Worm (Caenorhabditis elegans) whole organism, L1 larva: ENCODE data around the gene C27B7.9.

ENCODE experiments used
- C34B4.2 ChIP-seq: sonication (generic microtip); optimal IDR thresholded peaks from 2 replicates; lab custom pipeline; 2017; ENCODE audit warnings: mild to moderate bottlenecking, missing genetic modification characterization, missing compliant biosample characterization
- F16B12.6 ChIP-seq: fragments of 150-350 bp; optimal IDR thresholded peaks from 2 replicates; lab custom pipeline; 2014; ENCODE audit warnings: missing biosample characterization, missing genetic modification characterization
- aha-1 ChIP-seq: fragments of 150-350 bp; optimal IDR thresholded peaks from 2 replicates; lab custom pipeline; 2014; ENCODE audit warnings: missing biosample characterization, missing genetic modification characterization
- alr-1 ChIP-seq: fragments of 200-800 bp; sonication (Bioruptor generic); optimal IDR thresholded peaks from 2 replicates; lab custom pipeline; 2018; ENCODE audit warnings: borderline replicate concordance, mild to moderate bottlenecking, missing genetic modification characterization, missing compliant biosample characterization
- aly-2 ChIP-seq: fragments of 150-350 bp; optimal IDR thresholded peaks from 2 replicates; lab custom pipeline; 2014; ENCODE audit warnings: missing biosample characterization, missing genetic modification characterization
- ama-1 ChIP-seq: fragments of 150-350 bp; optimal IDR thresholded peaks from 2 replicates; lab custom pipeline; 2014
- ceh-88 ChIP-seq: fragments of 200-800 bp; sonication (Bioruptor generic); IDR thresholded peaks from 2 replicates; pipeline ENCODE4 v1.3.6; 2022; ENCODE audit warnings: missing genetic modification characterization, missing compliant biosample characterization
- egl-13 ChIP-seq: sonication (generic microtip); optimal IDR thresholded peaks from 2 replicates; lab custom pipeline; 2016; ENCODE audit warnings: missing genotype, missing genetic modification reagents, missing genetic modification characterization, missing compliant biosample characterization
- egl-27 ChIP-seq, 2 experiments: fragments of 150-350 bp in 1 of 2; sonication (generic microtip); optimal IDR thresholded peaks; 3 replicates each; lab custom pipeline; 2017 to 2018; ENCODE audit warnings: missing biosample characterization in 2 of 2, missing genetic modification characterization in 2 of 2, missing genetic modification reagents in 2 of 2
- elt-2 ChIP-seq: sonication (generic microtip); optimal IDR thresholded peaks from 2 replicates; lab custom pipeline; 2016; ENCODE audit warnings: missing genetic modification characterization, mild to moderate bottlenecking, inconsistent platforms, missing compliant biosample characterization, missing genetic modification reagents
- elt-3 ChIP-seq, 6 experiments: fragments of 150-350 bp in 1 of 6; sonication (generic microtip); optimal IDR thresholded peaks; 2 replicates each; lab custom pipeline; 2017 to 2018; ENCODE audit warnings: missing biosample characterization in 6 of 6, missing genetic modification characterization in 6 of 6, inconsistent platforms in 1 of 6
- fkh-10 ChIP-seq: sonication (generic microtip); optimal IDR thresholded peaks from 2 replicates; lab custom pipeline; 2017; ENCODE audit warnings: missing biosample characterization, missing genetic modification reagents, missing genetic modification characterization
- fkh-4 ChIP-seq: sonication (generic microtip); optimal IDR thresholded peaks from 2 replicates; lab custom pipeline; 2016; ENCODE audit warnings: missing compliant biosample characterization, missing genetic modification characterization, borderline replicate concordance
- fos-1 ChIP-seq: fragments of 150-350 bp; optimal IDR thresholded peaks from 2 replicates; lab custom pipeline; 2014; ENCODE audit warnings: missing biosample characterization, missing genetic modification characterization
- grh-1 ChIP-seq: fragments of 200-800 bp; sonication (Bioruptor generic); IDR thresholded peaks from 2 replicates; pipeline ENCODE4 v1.3.6; 2022; ENCODE audit warnings: missing genetic modification reagents, missing genetic modification characterization, missing compliant biosample characterization
- hlh-17 ChIP-seq: fragments of 200-800 bp; sonication (Bioruptor generic); optimal IDR thresholded peaks from 2 replicates; lab custom pipeline; 2018; ENCODE audit warnings: missing genetic modification characterization, mild to moderate bottlenecking, missing compliant biosample characterization, moderate library complexity, borderline replicate concordance
- hlh-4 ChIP-seq: sonication (generic microtip); optimal IDR thresholded peaks from 2 replicates; lab custom pipeline; 2016; ENCODE audit warnings: mild to moderate bottlenecking, missing genetic modification characterization, missing compliant biosample characterization
- hpl-2 ChIP-seq: fragments of 150-350 bp; optimal IDR thresholded peaks from 2 replicates; lab custom pipeline; 2014; ENCODE audit warnings: missing biosample characterization, missing genetic modification reagents, missing genetic modification characterization
- isw-1 ChIP-seq: fragments of 200-800 bp; sonication (Bioruptor generic); IDR thresholded peaks from 2 replicates; pipeline ENCODE4 v1.3.6; 2022; ENCODE audit warnings: missing genetic modification characterization, missing compliant biosample characterization
- lin-13 ChIP-seq: fragments of 150-350 bp; optimal IDR thresholded peaks from 2 replicates; lab custom pipeline; 2014; ENCODE audit warnings: missing biosample characterization, missing genetic modification reagents, missing genetic modification characterization
- mdl-1 ChIP-seq, 2 experiments: fragments of 150-350 bp; optimal IDR thresholded peaks; 2 replicates each; lab custom pipeline; 2014 to 2017; ENCODE audit warnings: missing biosample characterization in 2 of 2, missing genetic modification characterization in 2 of 2, inconsistent platforms in 1 of 2
- mep-1 ChIP-seq: fragments of 150-350 bp; optimal IDR thresholded peaks from 2 replicates; lab custom pipeline; 2014; ENCODE audit warnings: missing biosample characterization, missing genetic modification characterization
- nhr-11 ChIP-seq: fragments of 150-350 bp; optimal IDR thresholded peaks from 2 replicates; lab custom pipeline; 2014; ENCODE audit warnings: missing biosample characterization, missing genetic modification characterization
- nhr-20 ChIP-seq: sonication (generic microtip); optimal IDR thresholded peaks from 2 replicates; lab custom pipeline; 2016; ENCODE audit warnings: mild to moderate bottlenecking, missing genetic modification characterization, missing compliant biosample characterization
- nhr-237 ChIP-seq: fragments of 150-350 bp; optimal IDR thresholded peaks from 2 replicates; lab custom pipeline; 2014; ENCODE audit warnings: missing biosample characterization, missing genetic modification characterization
- nhr-28 ChIP-seq: fragments of 150-350 bp; optimal IDR thresholded peaks from 2 replicates; lab custom pipeline; 2014; ENCODE audit warnings: missing biosample characterization, missing genetic modification characterization
- nhr-47 ChIP-seq: sonication (generic microtip); optimal IDR thresholded peaks from 2 replicates; lab custom pipeline; 2016; ENCODE audit warnings: mild to moderate bottlenecking, missing genetic modification characterization, moderate library complexity, missing compliant biosample characterization
- nhr-76 ChIP-seq: sonication (generic microtip); optimal IDR thresholded peaks from 2 replicates; lab custom pipeline; 2017; ENCODE audit warnings: missing biosample characterization, missing genetic modification characterization
- nhr-84 ChIP-seq: sonication (generic microtip); optimal IDR thresholded peaks from 2 replicates; lab custom pipeline; 2017; ENCODE audit warnings: missing biosample characterization, missing genetic modification characterization
- nhr-85 ChIP-seq: sonication (generic microtip); peaks from one replicate; lab custom pipeline; 2016; ENCODE audit warnings: missing genetic modification characterization, inconsistent platforms, missing compliant biosample characterization
- nhr-90 ChIP-seq: sonication (generic microtip); optimal IDR thresholded peaks from 2 replicates; lab custom pipeline; 2016; ENCODE audit warnings: mild to moderate bottlenecking, missing genetic modification characterization, missing compliant biosample characterization; ENCODE audit not compliant: poor library complexity
- pag-3 ChIP-seq: sonication (generic microtip); optimal IDR thresholded peaks from 2 replicates; lab custom pipeline; 2017; ENCODE audit warnings: missing genetic modification characterization, mild to moderate bottlenecking, missing compliant biosample characterization, antibody characterized with exemption, borderline replicate concordance; ENCODE audit not compliant: insufficient read depth
- pqm-1 ChIP-seq: sonication (generic microtip); optimal IDR thresholded peaks from 3 replicates; lab custom pipeline; 2017; ENCODE audit warnings: missing biosample characterization, missing genetic modification characterization
- rnt-1 ChIP-seq: sonication (generic microtip); optimal IDR thresholded peaks from 2 replicates; lab custom pipeline; 2016; ENCODE audit warnings: mild to moderate bottlenecking, missing genetic modification characterization, moderate library complexity, missing compliant biosample characterization
- snpc-4 ChIP-seq: fragments of 150-350 bp; optimal IDR thresholded peaks from 2 replicates; lab custom pipeline; 2014; ENCODE audit warnings: missing biosample characterization, missing genetic modification characterization
- sox-4 ChIP-seq: sonication (generic microtip); optimal IDR thresholded peaks from 2 replicates; lab custom pipeline; 2016; ENCODE audit warnings: missing genetic modification characterization, missing compliant biosample characterization
- sptf-1 ChIP-seq: fragments of 150-350 bp; optimal IDR thresholded peaks from 2 replicates; lab custom pipeline; 2014; ENCODE audit warnings: missing biosample characterization, missing genetic modification characterization
- sup-37 ChIP-seq: fragments of 200-800 bp; sonication (Bioruptor generic); optimal IDR thresholded peaks from 2 replicates; lab custom pipeline; 2018; ENCODE audit warnings: mild to moderate bottlenecking, missing genetic modification characterization, missing compliant biosample characterization
- tbx-2 ChIP-seq: sonication (generic microtip); optimal IDR thresholded peaks from 2 replicates; lab custom pipeline; 2016; ENCODE audit warnings: missing genetic modification characterization, missing compliant biosample characterization
- tlp-1 ChIP-seq: fragments of 150-350 bp; optimal IDR thresholded peaks from 2 replicates; lab custom pipeline; 2014; ENCODE audit warnings: missing biosample characterization, missing genetic modification characterization
- unc-30 ChIP-seq: sonication (generic microtip); optimal IDR thresholded peaks from 2 replicates; lab custom pipeline; 2017; ENCODE audit warnings: missing biosample characterization, missing genetic modification characterization
- unc-62 ChIP-seq: fragments of 150-350 bp; optimal IDR thresholded peaks from 2 replicates; lab custom pipeline; 2014; ENCODE audit warnings: missing biosample characterization, missing genetic modification reagents, missing genetic modification characterization
- unc-98 ChIP-seq: fragments of 200-800 bp; sonication (Bioruptor generic); IDR thresholded peaks from 2 replicates; pipeline ENCODE4 v1.3.6; 2022; ENCODE audit warnings: missing genetic modification characterization, missing compliant biosample characterization
- vab-15 ChIP-seq: sonication (generic microtip); optimal IDR thresholded peaks from 2 replicates; lab custom pipeline; 2017; ENCODE audit warnings: missing genotype, mild to moderate bottlenecking, missing genetic modification characterization, missing compliant biosample characterization
- xbp-1 ChIP-seq: sonication (generic microtip); optimal IDR thresholded peaks from 2 replicates; lab custom pipeline; 2016; ENCODE audit warnings: missing genetic modification characterization, missing compliant biosample characterization
- zag-1 ChIP-seq: fragments of 150-350 bp; optimal IDR thresholded peaks from 2 replicates; lab custom pipeline; 2014; ENCODE audit warnings: missing biosample characterization, missing genetic modification characterization
- ztf-4 ChIP-seq: fragments of 150-350 bp; optimal IDR thresholded peaks from 2 replicates; lab custom pipeline; 2014; ENCODE audit warnings: missing biosample characterization, missing genetic modification characterization

C27B7.9 gene

DNA sequence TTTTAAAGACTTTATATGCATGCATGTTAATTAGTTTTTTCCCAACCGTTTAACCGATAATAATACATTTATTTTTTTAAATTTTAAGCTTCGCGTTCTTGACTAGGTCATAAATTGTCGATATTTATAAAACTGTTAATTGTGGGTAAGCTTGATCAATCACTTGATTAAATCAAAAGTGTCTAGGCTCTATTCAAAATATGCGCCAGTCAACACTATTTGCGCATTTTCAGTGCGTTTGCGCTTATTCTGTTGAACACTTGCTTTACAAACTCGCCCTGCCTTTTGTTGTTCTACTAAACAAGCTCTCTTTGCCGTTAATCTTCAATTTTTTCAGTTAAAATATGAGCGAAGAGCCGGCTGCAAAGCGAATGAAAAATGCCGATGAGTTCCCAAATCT lies 24.8 kb downstream of the C27B7.9 start, which contains the start of gene spr-2 (continued):
- no peak for TF ChIP-seq alr-1 (tag; lab: Kevin White, UChicago)
- TF ChIP-seq hlh-4 (tag; lab: Kevin White, UChicago): no peak
- no peak for TF ChIP-seq zag-1 (tag; lab: Kevin White, UChicago)
- TF ChIP-seq C34B4.2 (tag; lab: Kevin White, UChicago): no peak
- TF ChIP-seq nhr-237 (tag; lab: Kevin White, UChicago): no peak
- peak; percentile 54 for TF ChIP-seq ztf-4 (tag; lab: Kevin White, UChicago)
- TF ChIP-seq ama-1 (lab: Kevin White, UChicago): no peak
- TF ChIP-seq isw-1 (GFP tag; lab: Robert Waterston, UW): peak; percentile 42; the same call in 1 of the 2 replicates
- no peak for TF ChIP-seq unc-62
- TF ChIP-seq fos-1 (tag; lab: Kevin White, UChicago): peak; percentile 55
- peak; percentile 30 for TF ChIP-seq fkh-10 (GFP tag; lab: Kevin White, UChicago)
- peak; percentile 8 for TF ChIP-seq elt-2 (tag; lab: Kevin White, UChicago)
- TF ChIP-seq snpc-4: peak; percentile 66
- TF ChIP-seq unc-98 (GFP tag; lab: Robert Waterston, UW): no peak
- no peak for TF ChIP-seq unc-30 (tag; lab: Kevin White, UChicago)
- no peak for TF ChIP-seq hlh-17
- no peak for TF ChIP-seq nhr-28 (tag; lab: Kevin White, UChicago)
- peak; percentile 76 for TF ChIP-seq nhr-85 (tag; lab: Kevin White, UChicago)
- peak in 1 of 2 experiments; percentile 48 for TF ChIP-seq mdl-1 (tag; optimal IDR thresholded peaks at IDR 0.05; lab: Kevin White, UChicago)
- TF ChIP-seq aha-1: no peak
- 0 out of 2 replicates have a peak, but pooled peaks have one; percentile 18 for TF ChIP-seq grh-1
- TF ChIP-seq ceh-88 (GFP tag; lab: Robert Waterston, UW): no peak
- peak; percentile 42 for TF ChIP-seq lin-13 (GFP tag; lab: Kevin White, UChicago)
- TF ChIP-seq nhr-84 (tag; lab: Kevin White, UChicago): no peak
- peak; percentile 78 for TF ChIP-seq tbx-2 (tag; lab: Kevin White, UChicago)
- TF ChIP-seq nhr-11: peak; percentile 67
- TF ChIP-seq F16B12.6 (tag; lab: Kevin White, UChicago): peak; percentile 52
- no peak for TF ChIP-seq pqm-1 (tag; lab: Kevin White, UChicago)
- TF ChIP-seq rnt-1 (tag; lab: Kevin White, UChicago): peak; percentile 84
- TF ChIP-seq sptf-1 (tag; lab: Kevin White, UChicago): no peak
- no peak for TF ChIP-seq egl-27 (tag; optimal IDR thresholded peaks at IDR 0.05; lab: Kevin White, UChicago)
- no peak for TF ChIP-seq nhr-76 (tag; lab: Kevin White, UChicago)
- peak; percentile 80 for TF ChIP-seq xbp-1
- TF ChIP-seq fkh-4 (tag; lab: Kevin White, UChicago): no peak
- no peak for TF ChIP-seq sup-37 (GFP tag; lab: Kevin White, UChicago)
- no peak for TF ChIP-seq vab-15 (tag; lab: Kevin White, UChicago)
- TF ChIP-seq pag-3 (tag; lab: Kevin White, UChicago): no peak
- TF ChIP-seq sox-4 (tag; lab: Kevin White, UChicago): peak; percentile 4
- TF ChIP-seq aly-2 (tag; lab: Kevin White, UChicago): peak; percentile 41
- peak; percentile 39 for TF ChIP-seq egl-13 (tag; lab: Kevin White, UChicago)
- peak in 2 of 6 experiments; percentile 12 to 34 for TF ChIP-seq elt-3 (tag; optimal IDR thresholded peaks at IDR 0.05; lab: Kevin White, UChicago)
- TF ChIP-seq nhr-90: peak; percentile 79
- no peak for TF ChIP-seq hpl-2 (GFP tag; lab: Kevin White, UChicago)
- TF ChIP-seq tlp-1: no peak
- TF ChIP-seq mep-1 (tag; lab: Kevin White, UChicago): peak; percentile 92
- TF ChIP-seq nhr-47 (tag; lab: Kevin White, UChicago): peak; percentile 84
- peak; percentile 81 for TF ChIP-seq nhr-20 (tag; lab: Kevin White, UChicago)
